Fruit fly (Drosophila melanogaster): ENCODE results near the gene CG32407.

DNA sequence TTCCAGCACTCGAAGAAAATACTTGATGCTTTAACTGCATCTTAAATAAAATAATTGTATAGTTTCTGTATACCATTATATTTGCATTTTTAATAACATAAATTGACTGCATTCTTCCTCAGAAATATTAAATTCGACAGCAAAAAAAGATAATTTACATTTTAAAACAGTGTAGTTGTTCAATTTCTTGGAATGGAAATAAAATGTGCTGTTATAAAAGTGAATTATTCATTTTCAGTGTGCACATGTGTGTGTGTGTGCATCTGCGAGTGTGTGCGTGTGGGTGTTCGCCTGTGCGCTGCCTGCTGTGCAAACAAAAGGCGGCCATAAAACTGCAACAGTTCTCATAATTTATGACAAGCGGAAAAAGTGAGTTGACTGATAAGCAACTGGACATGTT is 30.3 kb downstream of the CG32407 start:
- TF ChIP-seq CG14711 (tag; optimal IDR thresholded peaks at IDR 0.05): no peak
- TF ChIP-seq CG7045 (GFP tag; optimal IDR thresholded peaks at IDR 0.05): no peak
- TF ChIP-seq CG33017 (tag; optimal IDR thresholded peaks at IDR 0.05): no peak
- TF ChIP-seq kay (GFP tag; ENCODE audit: borderline replicate concordance): no peak
- TF ChIP-seq Hr96 (GFP tag; optimal IDR thresholded peaks at IDR 0.05): no peak
- TF ChIP-seq tj (GFP tag; optimal IDR thresholded peaks at IDR 0.05): no peak
- TF ChIP-seq CG5204 (GFP tag; optimal IDR thresholded peaks at IDR 0.05): no peak
- no peak for TF ChIP-seq Clk (GFP tag; optimal IDR thresholded peaks at IDR 0.05)
- TF ChIP-seq cnc (optimal IDR thresholded peaks at IDR 0.05): no peak

Data from whole organism, adult.